Worm (Caenorhabditis elegans) whole organism, L4 larva: Measurements from ENCODE around the gene F09A5.2.

Source experiments
- D1046.2 ChIP-seq: fragments of 200-800 bp; sonication (Bioruptor generic); IDR thresholded peaks from 2 replicates; pipeline ENCODE4 v1.3.6; 2022; ENCODE audit warnings: missing genetic modification characterization, missing compliant biosample characterization
- R02D3.7 ChIP-seq: fragments of 150-350 bp; sonication (generic microtip); optimal IDR thresholded peaks from 3 replicates; lab custom pipeline; 2014; ENCODE audit warnings: missing biosample characterization, missing genetic modification characterization
- T26A8.4 ChIP-seq: fragments of 200-800 bp; sonication (Bioruptor generic); IDR thresholded peaks from 2 replicates; pipeline ENCODE4 v1.3.6; 2022; ENCODE audit warnings: missing genetic modification characterization, missing compliant biosample characterization
- Y105C5A.15 ChIP-seq: fragments of 200-800 bp; sonication (Bioruptor generic); IDR thresholded peaks from 2 replicates; pipeline ENCODE4 v1.3.6; 2022; ENCODE audit warnings: missing genetic modification characterization, missing compliant biosample characterization
- Y48G9A.11 ChIP-seq: fragments of 200-800 bp; sonication (Bioruptor generic); IDR thresholded peaks from 2 replicates; pipeline ENCODE4 v1.3.6; 2022; ENCODE audit warnings: missing genetic modification reagents, missing genetic modification characterization, missing compliant biosample characterization
- Y5F2A.4 ChIP-seq: fragments of 200-800 bp; sonication (Bioruptor generic); optimal IDR thresholded peaks from 2 replicates; lab custom pipeline; 2018; ENCODE audit warnings: mild to moderate bottlenecking, missing genetic modification characterization, missing compliant biosample characterization
- Y75B8A.6 ChIP-seq: fragments of 200-800 bp; sonication (Bioruptor generic); IDR thresholded peaks from 2 replicates; pipeline ENCODE4 v1.3.6; 2022; ENCODE audit warnings: missing genetic modification reagents, missing genetic modification characterization, missing compliant biosample characterization
- aha-1 ChIP-seq: fragments of 150-350 bp; peaks from one replicate; lab custom pipeline; 2014; ENCODE audit warnings: missing biosample characterization, missing genetic modification characterization
- ama-1 ChIP-seq: fragments of 150-350 bp; optimal IDR thresholded peaks from 2 replicates; lab custom pipeline; 2014; ENCODE audit warnings: inconsistent platforms, mixed read lengths
- arid-1 ChIP-seq: fragments of 200-800 bp; sonication (Bioruptor generic); conservative IDR thresholded peaks from 2 replicates; pipeline ENCODE4 v1.3.6; 2022; ENCODE audit warnings: missing genetic modification reagents, missing genetic modification characterization, missing compliant biosample characterization
- attf-4 ChIP-seq: sonication (generic microtip); optimal IDR thresholded peaks from 3 replicates; lab custom pipeline; 2017; ENCODE audit warnings: missing biosample characterization, missing genetic modification characterization
- ceh-20 ChIP-seq: fragments of 200-800 bp; sonication (Bioruptor generic); IDR thresholded peaks from 2 replicates; pipeline ENCODE4 v1.3.6; 2022; ENCODE audit warnings: missing genetic modification reagents, missing genetic modification characterization, missing compliant biosample characterization
- ceh-28 ChIP-seq: fragments of 150-350 bp; optimal IDR thresholded peaks from 2 replicates; lab custom pipeline; 2014; ENCODE audit warnings: missing biosample characterization, missing genetic modification reagents, missing genetic modification characterization
- ceh-82 ChIP-seq: sonication (generic microtip); optimal IDR thresholded peaks from 2 replicates; lab custom pipeline; 2017; ENCODE audit warnings: missing biosample characterization, missing genetic modification characterization
- ces-1 ChIP-seq: fragments of 150-350 bp; sonication (generic microtip); optimal IDR thresholded peaks from 4 replicates; lab custom pipeline; 2014; ENCODE audit warnings: missing biosample characterization, missing genetic modification reagents, missing genetic modification characterization
- cey-2 ChIP-seq: sonication (generic microtip); optimal IDR thresholded peaks from 3 replicates; lab custom pipeline; 2017; ENCODE audit warnings: missing genetic modification characterization, mild to moderate bottlenecking, missing compliant biosample characterization, antibody characterized with exemption, borderline replicate concordance; ENCODE audit not compliant: insufficient read depth
- daf-16 ChIP-seq, 3 experiments: sonication (generic microtip); optimal IDR thresholded peaks; 2 replicates each; lab custom pipeline; 2016 to 2017; ENCODE audit warnings: missing genetic modification characterization in 3 of 3, missing genetic modification reagents in 3 of 3, mild to moderate bottlenecking in 2 of 3, missing compliant biosample characterization in 2 of 3, missing biosample characterization in 1 of 3, moderate library complexity in 1 of 3
- daf-19 ChIP-seq: fragments of 200-800 bp; sonication (Bioruptor generic); conservative IDR thresholded peaks from 2 replicates; pipeline ENCODE4 v1.3.6; 2022; ENCODE audit warnings: missing genetic modification characterization, missing compliant biosample characterization
- dmd-9 ChIP-seq: fragments of 200-800 bp; sonication (Bioruptor generic); IDR thresholded peaks from 2 replicates; pipeline ENCODE4 v1.3.6; 2022; ENCODE audit warnings: missing genetic modification reagents, missing genetic modification characterization, missing compliant biosample characterization
- egl-27 ChIP-seq: sonication (generic microtip); optimal IDR thresholded peaks from 3 replicates; lab custom pipeline; 2017; ENCODE audit warnings: missing biosample characterization, missing genetic modification reagents, missing genetic modification characterization
- egl-43 ChIP-seq: fragments of 200-800 bp; sonication (Bioruptor generic); IDR thresholded peaks from 2 replicates; pipeline ENCODE4 v1.3.6; 2022; ENCODE audit warnings: missing genetic modification reagents, missing genetic modification characterization, missing compliant biosample characterization
- hlh-11 ChIP-seq: fragments of 200-800 bp; sonication (Bioruptor generic); optimal IDR thresholded peaks from 2 replicates; lab custom pipeline; 2018; ENCODE audit warnings: mild to moderate bottlenecking, missing genetic modification characterization, missing compliant biosample characterization
- hlh-30 ChIP-seq: sonication (generic microtip); optimal IDR thresholded peaks from 2 replicates; lab custom pipeline; 2017; ENCODE audit warnings: antibody characterized with exemption, mild to moderate bottlenecking, missing genetic modification characterization, missing compliant biosample characterization; ENCODE audit not compliant: insufficient read depth
- hmg-1.1 ChIP-seq: fragments of 200-800 bp; sonication (Bioruptor generic); IDR thresholded peaks from 2 replicates; pipeline ENCODE4 v1.3.6; 2022; ENCODE audit warnings: missing genetic modification reagents, missing genetic modification characterization, missing compliant biosample characterization
- lin-38 ChIP-seq: fragments of 200-800 bp; sonication (Bioruptor generic); IDR thresholded peaks from 2 replicates; pipeline ENCODE4 v1.3.6; 2022; ENCODE audit warnings: missing genetic modification reagents, missing genetic modification characterization, missing compliant biosample characterization
- lsy-2 ChIP-seq, 2 experiments: fragments of 150-350 bp in 1 of 2; sonication (generic microtip) in 1 of 2; optimal IDR thresholded peaks; 2 replicates each; lab custom pipeline; 2014 to 2017; ENCODE audit warnings: missing biosample characterization in 2 of 2, missing genetic modification characterization in 2 of 2
- madf-5 ChIP-seq, 2 experiments: fragments of 200-800 bp; sonication (Bioruptor generic); IDR thresholded peaks; 2 replicates each; pipeline ENCODE4 v1.3.6; 2022; ENCODE audit warnings: missing compliant biosample characterization in 2 of 2, missing genetic modification characterization in 2 of 2
- mdl-1 ChIP-seq, 2 experiments: fragments of 150-350 bp in 1 of 2; sonication (generic microtip) in 1 of 2; optimal IDR thresholded peaks; 2 replicates each; lab custom pipeline; 2014 to 2017; ENCODE audit warnings: missing biosample characterization in 2 of 2, missing genetic modification characterization in 2 of 2
- mep-1 ChIP-seq: fragments of 150-350 bp; sonication (generic microtip); optimal IDR thresholded peaks from 3 replicates; lab custom pipeline; 2014; ENCODE audit warnings: missing biosample characterization, missing genetic modification characterization
- mes-2 ChIP-seq: sonication (generic microtip); optimal IDR thresholded peaks from 2 replicates; lab custom pipeline; 2016; ENCODE audit warnings: missing genotype, mild to moderate bottlenecking, missing genetic modification characterization, missing compliant biosample characterization; ENCODE audit not compliant: poor library complexity, severe bottlenecking
- mxl-2 ChIP-seq: fragments of 200-800 bp; sonication (Bioruptor generic); conservative IDR thresholded peaks from 2 replicates; pipeline ENCODE4 v1.3.6; 2022; ENCODE audit warnings: missing genetic modification reagents, missing genetic modification characterization, missing compliant biosample characterization
- nhr-11 ChIP-seq: fragments of 150-350 bp; optimal IDR thresholded peaks from 2 replicates; lab custom pipeline; 2014; ENCODE audit warnings: missing biosample characterization, missing genetic modification characterization
- nhr-237 ChIP-seq: sonication (generic microtip); optimal IDR thresholded peaks from 2 replicates; lab custom pipeline; 2017; ENCODE audit warnings: missing biosample characterization, missing genetic modification characterization
- nhr-28 ChIP-seq: fragments of 150-350 bp; optimal IDR thresholded peaks from 2 replicates; lab custom pipeline; 2014; ENCODE audit warnings: missing biosample characterization, missing genetic modification characterization
- nhr-48 ChIP-seq: sonication (generic microtip); optimal IDR thresholded peaks from 2 replicates; lab custom pipeline; 2016; ENCODE audit warnings: mild to moderate bottlenecking, missing genetic modification characterization, missing compliant biosample characterization
- nhr-6 ChIP-seq: fragments of 150-350 bp; optimal IDR thresholded peaks from 2 replicates; lab custom pipeline; 2014; ENCODE audit warnings: missing biosample characterization, missing genetic modification characterization
- nhr-77 ChIP-seq: fragments of 150-350 bp; optimal IDR thresholded peaks from 2 replicates; lab custom pipeline; 2014; ENCODE audit warnings: missing biosample characterization, missing genetic modification characterization
- pqm-1 ChIP-seq: sonication (generic microtip); optimal IDR thresholded peaks from 2 replicates; lab custom pipeline; 2017; ENCODE audit warnings: missing biosample characterization, missing genetic modification characterization
- saeg-2 ChIP-seq: fragments of 200-800 bp; sonication (Bioruptor generic); IDR thresholded peaks from 2 replicates; pipeline ENCODE4 v1.3.6; 2022; ENCODE audit warnings: missing genetic modification reagents, missing genetic modification characterization, missing compliant biosample characterization
- set-16 ChIP-seq: fragments of 200-800 bp; sonication (Bioruptor generic); IDR thresholded peaks from 2 replicates; pipeline ENCODE4 v1.3.6; 2022; ENCODE audit warnings: missing genetic modification reagents, missing genetic modification characterization, missing compliant biosample characterization
- spr-1 ChIP-seq: sonication (generic microtip); optimal IDR thresholded peaks from 2 replicates; lab custom pipeline; 2016; ENCODE audit warnings: mild to moderate bottlenecking, missing genetic modification characterization, missing compliant biosample characterization
- spr-3 ChIP-seq: fragments of 200-800 bp; sonication (Bioruptor generic); optimal IDR thresholded peaks from 2 replicates; lab custom pipeline; 2018; ENCODE audit warnings: mild to moderate bottlenecking, missing genetic modification characterization, missing compliant biosample characterization
- tra-1 ChIP-seq: fragments of 200-800 bp; sonication (Bioruptor generic); IDR thresholded peaks from 2 replicates; pipeline ENCODE4 v1.3.6; 2022; ENCODE audit warnings: missing genetic modification reagents, missing genetic modification characterization, missing compliant biosample characterization
- unc-62 ChIP-seq, 3 experiments: fragments of 150-350 bp in 1 of 3; sonication (generic microtip); optimal IDR thresholded peaks in 2 of 3; peaks in 1 of 3; 1 replicate in 1 of 3; 2 replicates in 2 of 3; lab custom pipeline; 2014 to 2017; ENCODE audit warnings: missing biosample characterization in 3 of 3, missing genetic modification characterization in 3 of 3, missing genetic modification reagents in 3 of 3, missing genotype in 1 of 3
- vab-7 ChIP-seq: fragments of 200-800 bp; sonication (Bioruptor generic); IDR thresholded peaks from 2 replicates; pipeline ENCODE4 v1.3.6; 2022; ENCODE audit warnings: missing genetic modification reagents, missing genetic modification characterization, missing compliant biosample characterization
- zag-1 ChIP-seq: fragments of 150-350 bp; optimal IDR thresholded peaks from 2 replicates; lab custom pipeline; 2014; ENCODE audit warnings: missing biosample characterization, missing genetic modification characterization
- zfp-2 ChIP-seq: sonication (generic microtip); optimal IDR thresholded peaks from 2 replicates; lab custom pipeline; 2016; ENCODE audit warnings: mild to moderate bottlenecking, missing genetic modification characterization, missing compliant biosample characterization
- zfp-3 ChIP-seq: fragments of 200-800 bp; sonication (Bioruptor generic); conservative IDR thresholded peaks from 2 replicates; pipeline ENCODE4 v1.3.6; 2022; ENCODE audit warnings: missing genetic modification reagents, missing genetic modification characterization, missing compliant biosample characterization

The F09A5.2 gene

DNA sequence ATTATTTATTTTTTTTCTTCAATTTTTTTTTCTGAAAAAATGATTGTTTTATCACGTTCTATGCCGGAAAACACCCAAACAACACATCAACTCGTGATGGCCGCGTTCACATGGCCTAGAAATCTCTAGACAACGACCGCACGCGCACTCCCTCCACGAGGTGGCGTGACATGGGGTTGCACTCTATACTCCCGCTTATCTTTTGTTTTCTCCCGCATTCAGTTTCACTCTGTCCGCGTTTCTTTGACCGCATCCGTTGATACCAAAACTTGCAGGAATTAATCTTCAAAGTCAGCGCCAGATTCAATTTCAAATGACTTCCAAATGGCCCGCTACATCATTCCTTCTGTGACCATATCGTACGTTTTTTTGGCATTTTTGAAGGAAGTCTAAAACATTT is 29.9 kb upstream of the F09A5.2 start, which contains the start of gene F17H10.1 (continued):
- TF ChIP-seq nhr-77 (peak; percentile 84), vab-7 (GFP tag; lab: Robert Waterston, UW) (no peak), ceh-82 (tag; lab: Kevin White, UChicago) (no peak), egl-27 (tag; lab: Kevin White, UChicago) (no peak), nhr-48 (tag; lab: Kevin White, UChicago) (peak; percentile 92), dmd-9 (GFP tag; lab: Robert Waterston, UW) (peak; percentile 85), nhr-11 (tag; lab: Kevin White, UChicago) (peak; percentile 84), nhr-28 (tag; lab: Kevin White, UChicago) (peak; percentile 97), set-16 (peak; percentile 62; the same call in 1 of the 2 replicates), zag-1 (tag; lab: Kevin White, UChicago) (no peak), cey-2 (tag; lab: Kevin White, UChicago) (no peak), nhr-237 (tag; lab: Kevin White, UChicago) (no peak), aha-1 (tag; lab: Kevin White, UChicago) (peak; percentile 98), Y105C5A.15 (GFP tag; lab: Robert Waterston, UW) (0 out of 2 replicates have a peak, but pooled peaks have one; percentile 52), T26A8.4 (peak; percentile 73), attf-4 (no peak), hlh-11 (tag; lab: Kevin White, UChicago) (peak; percentile 97), pqm-1 (peak; percentile 20), ceh-20 (GFP tag; lab: Robert Waterston, UW) (peak; percentile 80), Y5F2A.4 (GFP tag; lab: Kevin White, UChicago) (no peak), spr-3 (no peak), daf-16 (GFP tag; optimal IDR thresholded peaks at IDR 0.05; lab: Kevin White, UChicago) (peak; percentile 62 to 84), daf-16 (tag; optimal IDR thresholded peaks at IDR 0.05; lab: Kevin White, UChicago) (peak; percentile 92), R02D3.7 (tag; lab: Kevin White, UChicago) (no peak), Y75B8A.6 (GFP tag; lab: Robert Waterston, UW) (no peak), arid-1 (GFP tag; lab: Robert Waterston, UW) (no peak), hmg-1.1 (GFP tag; lab: Robert Waterston, UW) (peak; percentile 77), Y48G9A.11 (GFP tag; lab: Robert Waterston, UW) (no peak), ces-1 (GFP tag; lab: Kevin White, UChicago) (no peak), hlh-30 (tag; lab: Kevin White, UChicago) (peak; percentile 100), ama-1 (lab: Kevin White, UChicago) (no peak)

DNA sequence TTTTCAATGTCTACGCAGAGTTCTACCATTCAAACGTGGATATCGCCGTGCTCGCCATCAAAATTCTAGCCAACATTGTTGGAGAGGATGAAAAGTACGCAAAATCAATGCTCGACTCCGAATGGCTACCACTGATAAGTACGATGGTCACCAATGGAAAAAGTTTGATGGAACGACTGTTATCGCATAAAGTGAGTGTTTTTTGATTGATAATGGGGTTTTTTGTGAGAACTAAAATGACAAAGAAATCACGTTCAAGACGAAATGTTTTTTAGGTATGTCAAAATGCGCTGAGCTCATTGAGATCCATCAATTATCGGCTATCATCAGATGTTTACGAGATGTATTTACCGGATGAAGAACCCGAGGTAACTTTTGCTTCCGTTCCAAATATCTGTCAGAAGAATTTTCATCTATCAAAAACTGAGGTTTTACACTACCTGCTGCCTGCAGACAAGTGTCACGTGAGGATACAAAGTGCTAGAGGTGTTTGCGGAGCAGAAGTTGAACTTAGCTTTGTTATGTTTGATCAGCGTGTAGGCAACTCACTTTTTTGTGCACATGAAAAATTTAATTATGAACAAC is 28.6 kb upstream of the F09A5.2 start:
- TF ChIP-seq nhr-77 = no peak
- TF ChIP-seq zfp-3 (GFP tag; lab: Robert Waterston, UW) = no peak
- no peak for TF ChIP-seq egl-27 (tag; lab: Kevin White, UChicago)
- TF ChIP-seq D1046.2 (GFP tag; lab: Robert Waterston, UW) = no peak
- no peak for TF ChIP-seq nhr-6 (tag; lab: Kevin White, UChicago)
- TF ChIP-seq mes-2 (tag; lab: Kevin White, UChicago) = peak; percentile 1
- TF ChIP-seq aha-1 (tag; lab: Kevin White, UChicago) = peak; percentile 75
- no peak for TF ChIP-seq lin-38 (GFP tag; lab: Robert Waterston, UW)
- peak in 1 of 2 experiments; percentile 23 for TF ChIP-seq lsy-2 (tag; optimal IDR thresholded peaks at IDR 0.05; lab: Kevin White, UChicago)
- no peak for TF ChIP-seq zfp-2 (tag; lab: Kevin White, UChicago)
- TF ChIP-seq spr-1 (tag; lab: Kevin White, UChicago) = no peak
- no peak for TF ChIP-seq mep-1 (tag; lab: Kevin White, UChicago)
- TF ChIP-seq egl-43 (GFP tag; lab: Robert Waterston, UW) = no peak
- peak; percentile 72 for TF ChIP-seq hlh-30 (tag; lab: Kevin White, UChicago)
- TF ChIP-seq ceh-82 (tag; lab: Kevin White, UChicago) = no peak
- TF ChIP-seq ceh-28 = no peak
- no peak for TF ChIP-seq cey-2 (tag; lab: Kevin White, UChicago)
- TF ChIP-seq set-16 = no peak
- TF ChIP-seq tra-1 (GFP tag; lab: Robert Waterston, UW) = peak; percentile 31; the same call in 1 of the 2 replicates
- no peak for TF ChIP-seq mxl-2 (GFP tag; lab: Robert Waterston, UW)
- no peak for TF ChIP-seq madf-5 (GFP tag; IDR thresholded peaks at IDR 0.05; lab: Robert Waterston, UW)
- TF ChIP-seq unc-62 (GFP tag; optimal IDR thresholded peaks at IDR 0.05 in 1 of 2; lab: Kevin White, UChicago) = peak in 1 of 2 experiments; percentile 57
- no peak for TF ChIP-seq unc-62 (tag; optimal IDR thresholded peaks at IDR 0.05; lab: Kevin White, UChicago)
- no peak for TF ChIP-seq daf-19 (GFP tag; lab: Robert Waterston, UW)
- TF ChIP-seq saeg-2 (GFP tag; lab: Robert Waterston, UW) = no peak
- TF ChIP-seq mdl-1 (tag; optimal IDR thresholded peaks at IDR 0.05; lab: Kevin White, UChicago) = peak in 1 of 2 experiments; percentile 42
